Worm (Caenorhabditis elegans) whole organism, late embryonic: Measurements from ENCODE around the gene F46B6.4.

Experiments used
- K02D7.2 ChIP-seq: sonication (generic microtip); optimal IDR thresholded peaks from 2 replicates; lab custom pipeline; 2017; ENCODE audit warnings: mild to moderate bottlenecking, missing genetic modification characterization, missing compliant biosample characterization
- ama-1 ChIP-seq: fragments of 150-350 bp; optimal IDR thresholded peaks from 2 replicates; lab custom pipeline; 2014
- ceh-19 ChIP-seq: fragments of 200-800 bp; sonication (Bioruptor generic); optimal IDR thresholded peaks from 2 replicates; lab custom pipeline; 2018; ENCODE audit warnings: mild to moderate bottlenecking, missing genetic modification characterization, missing compliant biosample characterization
- dmd-4 ChIP-seq: sonication (generic microtip); optimal IDR thresholded peaks from 2 replicates; lab custom pipeline; 2016; ENCODE audit warnings: borderline replicate concordance, missing genetic modification characterization, missing compliant biosample characterization
- elt-2 ChIP-seq: sonication (generic microtip); optimal IDR thresholded peaks from 2 replicates; lab custom pipeline; 2016; ENCODE audit warnings: missing genetic modification reagents, missing genetic modification characterization, missing compliant biosample characterization
- lim-6 ChIP-seq: sonication (generic microtip); optimal IDR thresholded peaks from 2 replicates; lab custom pipeline; 2016; ENCODE audit warnings: missing genetic modification characterization, missing compliant biosample characterization
- nhr-11 ChIP-seq: fragments of 150-350 bp; optimal IDR thresholded peaks from 2 replicates; lab custom pipeline; 2014; ENCODE audit warnings: missing biosample characterization, missing genetic modification characterization
- npax-4 ChIP-seq: sonication (generic microtip); optimal IDR thresholded peaks from 2 replicates; lab custom pipeline; 2016; ENCODE audit warnings: missing genetic modification characterization, missing compliant biosample characterization
- syd-9 ChIP-seq: sonication (generic microtip); optimal IDR thresholded peaks from 2 replicates; lab custom pipeline; 2016; ENCODE audit warnings: mild to moderate bottlenecking, missing genetic modification characterization, moderate library complexity, missing compliant biosample characterization
- ttx-3 ChIP-seq: sonication (generic microtip); optimal IDR thresholded peaks from 2 replicates; lab custom pipeline; 2016; ENCODE audit warnings: missing genetic modification reagents, missing genetic modification characterization, missing compliant biosample characterization

DNA sequence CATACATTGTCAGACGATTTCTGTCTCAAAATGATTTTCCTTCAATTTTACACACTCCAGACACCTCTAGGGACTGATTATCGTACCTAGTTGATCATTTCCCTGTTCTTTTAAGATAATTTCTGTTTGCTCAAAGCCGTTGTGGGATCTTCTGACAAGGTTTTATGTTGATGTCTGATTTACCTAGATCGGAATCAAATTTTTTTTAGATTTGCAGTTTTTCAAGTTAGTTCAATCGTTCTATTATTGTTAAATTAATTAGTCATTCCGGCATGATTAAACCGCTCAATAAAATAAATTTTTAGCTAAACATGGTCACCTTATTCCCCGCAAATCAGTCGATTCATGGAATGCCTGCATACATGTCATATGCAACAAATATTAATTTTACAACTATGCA lies 34.2 kb upstream of the F46B6.4 start, which contains the start of gene sru-30:
- TF ChIP-seq npax-4 (tag; lab: Kevin White, UChicago) (no peak), elt-2 (tag; lab: Kevin White, UChicago) (no peak), lim-6 (tag; lab: Kevin White, UChicago) (no peak), dmd-4 (tag; lab: Kevin White, UChicago) (no peak), ceh-19 (GFP tag; lab: Kevin White, UChicago) (no peak), syd-9 (tag; lab: Kevin White, UChicago) (no peak), ama-1 (lab: Kevin White, UChicago) (no peak), nhr-11 (tag; lab: Kevin White, UChicago) (no peak), ttx-3 (tag; lab: Kevin White, UChicago) (no peak), K02D7.2 (no peak)
